Worm (Caenorhabditis elegans) whole organism, mixed stage, embryonic: ENCODE results near the gene nhr-272.

Experiments used
- bed-3 ChIP-seq: fragments of 200-800 bp; sonication (Bioruptor generic); optimal IDR thresholded peaks from 3 replicates; lab custom pipeline; 2018; ENCODE audit warnings: mild to moderate bottlenecking, missing genetic modification characterization, moderate library complexity, missing compliant biosample characterization
- blmp-1 ChIP-seq: fragments of 150-350 bp; optimal IDR thresholded peaks from 2 replicates; lab custom pipeline; 2014; ENCODE audit warnings: missing biosample characterization, missing genetic modification characterization
- ceh-39 ChIP-seq: fragments of 150-350 bp; optimal IDR thresholded peaks from 2 replicates; lab custom pipeline; 2014; ENCODE audit warnings: missing biosample characterization, missing genetic modification characterization
- ceh-83 ChIP-seq: fragments of 200-800 bp; sonication (Bioruptor generic); optimal IDR thresholded peaks from 2 replicates; lab custom pipeline; 2018; ENCODE audit warnings: mild to moderate bottlenecking, missing genetic modification characterization, missing compliant biosample characterization
- ces-1 ChIP-seq: fragments of 150-350 bp; optimal IDR thresholded peaks from 2 replicates; lab custom pipeline; 2014; ENCODE audit warnings: missing biosample characterization, missing genetic modification reagents, missing genetic modification characterization
- cnd-1 ChIP-seq: fragments of 200-800 bp; sonication (Bioruptor generic); optimal IDR thresholded peaks from 2 replicates; lab custom pipeline; 2018; ENCODE audit warnings: mild to moderate bottlenecking, missing genetic modification characterization, missing compliant biosample characterization
- lin-13 ChIP-seq: fragments of 150-350 bp; optimal IDR thresholded peaks from 2 replicates; lab custom pipeline; 2014; ENCODE audit warnings: missing biosample characterization, missing genetic modification characterization
- lsy-2 ChIP-seq: fragments of 150-350 bp; optimal IDR thresholded peaks from 2 replicates; lab custom pipeline; 2014; ENCODE audit warnings: missing biosample characterization, missing genetic modification characterization
- mep-1 ChIP-seq: fragments of 150-350 bp; optimal IDR thresholded peaks from 2 replicates; lab custom pipeline; 2017; ENCODE audit warnings: missing biosample characterization, missing genetic modification reagents, missing genetic modification characterization, inconsistent platforms
- nhr-237 ChIP-seq: fragments of 150-350 bp; optimal IDR thresholded peaks from 2 replicates; lab custom pipeline; 2014; ENCODE audit warnings: missing biosample characterization, missing genetic modification characterization
- nhr-28 ChIP-seq: fragments of 150-350 bp; optimal IDR thresholded peaks from 2 replicates; lab custom pipeline; 2014; ENCODE audit warnings: missing biosample characterization, missing genetic modification characterization
- pha-4 ChIP-seq: fragments of 150-350 bp; optimal IDR thresholded peaks from 2 replicates; lab custom pipeline; 2018; ENCODE audit warnings: missing biosample characterization, missing genetic modification reagents, missing genetic modification characterization
- snpc-4 ChIP-seq: fragments of 150-350 bp; optimal IDR thresholded peaks from 2 replicates; lab custom pipeline; 2014; ENCODE audit warnings: missing biosample characterization, missing genetic modification characterization
- sptf-1 ChIP-seq: sonication (generic microtip); optimal IDR thresholded peaks from 2 replicates; lab custom pipeline; 2017; ENCODE audit warnings: mild to moderate bottlenecking, missing genetic modification characterization, moderate library complexity, missing compliant biosample characterization

DNA sequence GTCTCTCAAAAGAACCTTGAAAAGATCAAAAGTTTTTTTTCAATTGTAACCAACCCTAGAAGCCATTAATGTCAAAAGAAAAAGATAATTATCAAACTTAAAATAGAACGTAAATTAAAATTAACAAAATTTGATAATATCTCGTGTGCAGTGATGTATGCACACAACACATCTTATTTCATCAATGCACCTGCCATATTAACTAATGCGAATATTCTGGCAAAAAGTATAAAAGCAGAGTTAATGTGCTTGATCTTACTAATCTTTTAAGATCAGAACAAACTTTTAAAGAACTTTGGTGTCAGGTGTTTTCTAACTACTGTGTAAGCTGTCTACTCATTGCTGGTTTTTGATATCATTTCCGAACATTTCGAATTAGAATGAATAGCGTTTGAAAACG is 1.9 kb downstream of the nhr-272 start:
- TF ChIP-seq ces-1 (no peak), blmp-1 (tag; lab: Kevin White, UChicago) (no peak), nhr-28 (tag; lab: Kevin White, UChicago) (no peak), sptf-1 (tag; lab: Kevin White, UChicago) (no peak), mep-1 (no peak), bed-3 (GFP tag; lab: Kevin White, UChicago) (no peak), lsy-2 (tag; lab: Kevin White, UChicago) (no peak), pha-4 (no peak), snpc-4 (tag; lab: Kevin White, UChicago) (no peak), ceh-39 (tag; lab: Kevin White, UChicago) (no peak), cnd-1 (tag; lab: Kevin White, UChicago) (no peak), nhr-237 (tag; lab: Kevin White, UChicago) (no peak), lin-13 (no peak), ceh-83 (GFP tag; lab: Kevin White, UChicago) (no peak)
